Worm (Caenorhabditis elegans) whole organism, dauer: ENCODE data around the gene nspb-8.

Source experiments
- unc-62 ChIP-seq: sonication (generic microtip); optimal IDR thresholded peaks from 2 replicates; lab custom pipeline; 2017; ENCODE audit warnings: missing biosample characterization, missing genetic modification reagents, missing genetic modification characterization

The nspb-8 gene

DNA sequence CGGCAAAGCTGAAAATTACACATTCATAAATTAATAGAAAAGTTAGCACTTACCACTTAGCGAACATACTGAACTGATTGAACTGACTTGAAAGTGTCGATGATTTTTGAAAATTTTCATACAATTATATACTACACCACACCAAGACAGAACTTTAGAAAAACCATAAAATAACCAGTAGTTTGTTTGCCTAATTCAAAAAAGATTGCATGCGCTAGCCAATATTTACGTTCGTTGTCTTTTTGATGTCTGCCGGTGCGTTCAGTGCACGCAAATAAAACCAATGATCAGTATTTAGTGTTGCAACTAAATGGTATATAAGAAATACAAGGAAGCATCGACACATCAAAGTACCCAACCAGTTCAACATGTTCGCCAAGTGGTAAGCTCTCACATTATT lies at the start of gene nspb-8, which contains the start of gene nspb-9:
Gene nspb-8, minus strand, starts transcription at position 101 of the 400 bp plus-strand sequence.
Gene nspb-9, plus strand, starts transcription at position 311 of the 400 bp plus-strand sequence.
- no peak for TF ChIP-seq unc-62

DNA sequence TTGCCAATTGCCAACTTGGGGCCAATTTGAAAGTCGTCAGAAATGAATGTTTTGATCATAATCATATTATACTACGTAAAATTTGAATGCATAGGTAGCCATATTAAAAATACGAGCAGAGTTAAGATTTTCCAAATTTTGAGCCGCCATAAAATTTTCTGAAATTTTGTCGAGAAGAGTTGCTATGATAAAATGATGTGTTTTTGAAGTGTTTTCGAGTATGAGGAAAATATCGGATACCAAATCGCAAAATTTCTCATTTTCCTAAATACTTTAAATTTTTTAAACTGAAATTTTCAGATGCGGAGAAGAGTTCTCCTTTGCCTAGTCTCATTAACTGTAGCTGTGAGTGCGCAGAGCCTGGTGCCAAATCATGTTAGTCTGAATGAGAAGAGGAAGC lies 46.9 kb upstream of the nspb-8 start, which contains the start of gene tag-297:
Gene tag-297, plus strand, starts transcription at position 301 of the 400 bp plus-strand sequence.
- no peak for TF ChIP-seq unc-62

DNA sequence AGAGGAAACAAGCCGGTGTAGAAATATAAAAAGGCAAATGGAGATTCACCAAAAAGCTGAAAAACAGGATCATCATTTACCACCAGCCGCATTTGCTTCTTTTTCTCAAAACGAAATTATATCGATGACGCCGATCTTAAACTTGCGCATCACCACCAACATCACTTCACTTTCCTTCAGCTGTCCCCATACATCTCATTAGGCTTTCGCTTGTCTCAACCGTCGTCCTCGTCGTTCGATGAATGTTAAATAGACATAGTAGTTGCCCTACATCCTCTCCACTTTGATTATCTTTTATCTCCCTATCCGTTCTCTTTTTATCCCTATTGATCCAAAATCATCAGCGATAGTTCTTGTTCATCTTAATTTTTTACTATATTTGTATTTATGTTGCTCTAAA lies 46.4 kb upstream of the nspb-8 start:
- no peak for TF ChIP-seq unc-62

DNA sequence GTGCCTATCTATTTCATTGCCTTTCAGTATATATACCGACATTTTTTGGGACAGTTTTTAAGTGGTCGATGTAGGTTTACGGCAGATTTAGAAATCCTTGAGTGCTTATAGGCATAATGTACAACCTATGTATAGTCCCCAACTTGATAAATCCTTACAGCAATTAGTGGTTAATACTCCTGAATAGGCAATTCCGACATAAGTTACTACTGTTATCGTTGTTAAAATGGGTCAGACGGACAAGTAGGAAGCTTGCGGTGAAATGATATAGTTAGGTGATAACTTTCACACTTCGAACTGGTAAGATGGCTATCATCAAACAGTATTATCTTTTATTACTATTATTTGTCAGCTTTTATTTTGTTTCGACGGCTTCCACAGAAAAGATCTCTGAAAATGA lies 42.3 kb upstream of the nspb-8 start, which contains the start of gene mltn-10:
Gene mltn-10, plus strand, starts transcription at position 301 of the 400 bp plus-strand sequence.
- no peak for TF ChIP-seq unc-62

DNA sequence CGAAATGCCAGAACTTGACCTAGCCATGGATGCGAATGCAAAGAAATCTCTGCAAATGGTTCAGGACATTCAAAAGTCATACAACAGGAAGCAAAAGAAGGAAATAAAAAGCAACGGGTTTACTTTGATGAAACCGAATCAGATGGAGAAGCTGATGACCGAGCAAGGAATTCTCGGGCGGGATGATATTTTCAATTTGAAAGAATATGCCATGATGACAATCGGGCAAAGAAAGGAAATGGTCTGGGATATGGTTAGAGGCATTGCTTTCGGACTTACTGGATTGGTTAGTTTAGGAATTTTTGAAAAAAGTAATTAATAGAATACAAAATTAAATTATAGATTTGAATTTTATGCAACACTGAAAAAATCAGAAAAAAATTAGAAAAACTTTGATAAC lies 40.3 kb upstream of the nspb-8 start:
- no peak for TF ChIP-seq unc-62

DNA sequence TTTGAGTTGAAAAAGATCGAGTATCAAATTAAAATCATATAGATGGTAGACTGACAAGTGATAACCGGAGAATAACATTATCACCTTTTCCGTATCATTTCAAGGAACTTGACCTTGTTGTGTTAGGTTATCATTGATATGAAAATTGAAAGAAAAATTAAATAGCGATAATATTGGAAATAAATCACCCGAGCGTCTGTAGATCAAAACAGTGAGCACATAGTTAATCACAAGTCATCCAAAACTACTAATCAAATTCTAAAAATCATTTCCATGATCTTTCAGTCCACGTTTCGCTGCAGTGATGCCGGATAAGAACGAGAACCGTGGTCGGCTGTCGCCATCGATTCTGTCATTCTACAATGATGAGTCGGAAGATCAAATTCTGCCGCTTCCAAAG lies 39.4 kb upstream of the nspb-8 start:
- TF ChIP-seq unc-62, result no peak

DNA sequence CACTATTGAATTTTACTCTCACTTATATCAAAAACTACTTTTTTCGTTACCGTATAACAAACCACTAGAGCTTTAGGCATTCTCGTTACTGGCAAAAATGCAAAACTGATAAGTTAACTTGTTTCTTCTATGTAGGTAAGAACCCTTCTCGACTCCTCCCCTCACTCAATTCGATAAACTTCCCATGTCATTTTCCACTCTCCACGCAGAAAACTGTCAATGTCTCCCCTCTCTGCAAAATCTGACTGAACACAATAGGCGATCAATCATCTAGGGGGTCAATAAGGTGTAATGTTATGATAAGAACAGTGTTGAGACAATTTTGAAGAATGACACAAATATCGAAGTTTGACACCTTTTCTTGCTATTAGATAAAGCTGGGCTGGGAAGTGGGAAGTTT lies 38.3 kb upstream of the nspb-8 start:
- TF ChIP-seq unc-62, result no peak

DNA sequence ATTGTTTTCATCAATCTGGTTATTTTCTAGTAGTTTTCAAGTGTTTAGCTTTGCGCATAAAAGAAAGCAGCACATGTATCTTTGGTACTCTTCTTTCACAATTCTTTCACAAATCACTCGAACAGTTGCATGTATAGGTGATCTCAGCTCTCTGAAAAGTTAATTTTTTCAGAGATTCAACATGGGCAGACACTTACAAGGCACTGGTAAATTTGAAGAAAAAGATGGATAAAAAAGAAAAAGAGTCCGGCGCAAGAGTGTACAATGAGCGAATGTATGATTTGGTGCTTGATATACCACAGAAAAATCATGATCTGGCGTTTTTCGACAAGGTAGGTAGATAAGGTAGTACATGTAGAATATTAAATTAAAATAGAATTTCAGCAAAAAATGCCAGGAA lies 37.7 kb upstream of the nspb-8 start:
- TF ChIP-seq unc-62, result no peak

DNA sequence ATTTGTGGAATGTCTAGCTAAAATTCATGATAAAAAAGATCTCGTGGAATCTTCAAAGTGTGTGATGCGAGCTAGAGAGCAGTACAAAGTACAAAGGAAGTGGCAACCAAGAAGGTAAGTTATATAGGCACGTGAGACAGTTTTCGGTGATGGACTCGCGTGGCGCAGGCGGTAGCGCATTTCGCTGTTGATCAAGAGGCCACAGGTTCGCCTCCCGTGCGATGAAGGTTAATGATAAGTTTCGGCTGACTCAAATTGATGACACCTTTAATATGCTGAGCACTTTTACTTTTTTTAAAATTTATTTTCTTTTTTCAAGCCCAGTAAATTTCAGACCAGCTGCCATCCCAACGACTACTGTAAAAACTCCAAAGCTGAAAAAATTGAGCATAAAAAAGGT lies 36.5 kb upstream of the nspb-8 start:
- no peak for TF ChIP-seq unc-62

DNA sequence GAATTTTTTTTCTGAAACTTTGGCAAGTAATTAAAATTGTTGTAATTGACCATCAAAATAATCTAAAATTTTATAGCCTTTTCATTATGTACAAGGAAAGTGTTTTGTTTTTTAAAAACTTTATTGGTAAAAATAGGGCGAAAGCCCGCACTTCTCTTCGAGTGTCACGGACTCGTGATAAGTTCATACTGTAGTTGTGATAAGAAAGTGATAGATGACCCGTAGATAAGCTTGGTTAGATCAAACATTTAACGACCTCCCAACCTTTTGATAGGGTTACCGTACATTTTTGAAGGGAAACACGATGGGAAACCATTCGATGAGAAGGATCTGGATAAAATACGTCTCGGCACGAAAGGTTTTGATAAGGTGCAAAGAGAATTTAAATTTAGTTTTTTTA lies 36.0 kb upstream of the nspb-8 start:
- no peak for TF ChIP-seq unc-62

DNA sequence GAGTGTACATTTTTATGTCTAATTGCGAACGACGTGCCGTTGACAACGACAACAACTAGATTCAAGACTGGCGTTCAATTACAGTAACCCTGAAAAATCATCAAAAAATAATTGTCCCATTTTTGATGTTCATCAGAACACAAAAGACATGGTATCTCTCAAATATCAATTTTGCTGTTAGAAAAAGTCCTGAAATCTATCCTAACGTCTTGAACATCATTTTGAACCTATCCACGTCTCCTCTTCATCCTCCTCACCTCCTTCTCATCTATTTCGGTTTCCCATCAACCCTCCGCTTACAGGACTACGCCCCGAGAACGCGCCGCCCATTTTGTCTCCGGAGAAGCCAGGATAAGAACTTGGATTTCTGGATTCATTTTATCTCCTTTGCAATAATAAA lies 35.3 kb upstream of the nspb-8 start, which contains the start of gene mltn-9:
Gene mltn-9, plus strand, starts transcription at position 301 of the 400 bp plus-strand sequence.
- TF ChIP-seq unc-62, result no peak

DNA sequence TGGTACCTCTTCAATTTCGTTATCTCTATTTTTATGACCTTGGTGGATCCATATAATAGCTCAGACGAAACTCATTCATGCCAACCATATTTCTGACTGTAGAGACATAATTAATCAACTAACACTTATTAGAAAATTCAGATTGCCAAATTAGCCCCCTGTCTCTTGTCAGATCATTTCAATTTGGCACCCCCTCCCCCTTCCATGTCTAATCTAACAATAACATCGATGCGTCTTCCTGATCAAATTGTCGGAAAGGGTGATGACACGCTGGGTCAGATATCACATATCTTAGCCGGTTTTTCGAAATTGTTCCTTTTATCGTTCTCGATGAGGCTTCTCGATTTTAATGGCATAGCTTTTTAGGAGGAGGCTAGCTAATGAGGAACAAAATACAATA lies 30.9 kb upstream of the nspb-8 start:
- TF ChIP-seq unc-62, result no peak

DNA sequence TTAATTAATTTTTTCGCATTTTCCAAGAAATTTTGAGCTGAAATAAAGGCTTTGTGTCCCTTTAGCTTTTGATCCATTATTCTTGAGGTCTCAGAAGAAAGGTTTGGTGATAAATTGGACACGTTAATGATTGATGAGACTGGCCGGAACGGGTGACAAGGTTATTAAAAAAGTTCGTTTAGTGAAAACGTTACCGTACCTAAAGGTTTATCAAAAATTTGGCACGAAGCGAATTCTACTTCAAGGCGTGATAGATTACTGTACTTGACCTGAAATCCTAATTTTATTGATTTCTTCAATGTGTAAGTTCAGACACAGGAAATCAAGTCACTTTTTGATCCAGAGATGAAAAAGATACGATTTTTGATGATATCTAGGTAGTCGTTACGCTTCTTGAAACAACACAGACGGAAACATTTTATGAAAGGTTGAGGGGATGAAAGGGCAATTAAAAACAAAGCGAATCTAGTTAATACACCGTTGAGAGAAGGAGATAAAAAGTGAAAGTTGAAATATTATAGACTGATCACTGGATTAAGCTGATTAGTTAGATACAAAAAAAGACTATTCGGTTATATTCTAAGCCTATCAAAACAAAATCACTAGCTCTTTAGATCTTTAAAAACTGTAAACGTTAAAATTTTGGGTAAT lies 30.2 kb upstream of the nspb-8 start:
- TF ChIP-seq unc-62, result no peak

DNA sequence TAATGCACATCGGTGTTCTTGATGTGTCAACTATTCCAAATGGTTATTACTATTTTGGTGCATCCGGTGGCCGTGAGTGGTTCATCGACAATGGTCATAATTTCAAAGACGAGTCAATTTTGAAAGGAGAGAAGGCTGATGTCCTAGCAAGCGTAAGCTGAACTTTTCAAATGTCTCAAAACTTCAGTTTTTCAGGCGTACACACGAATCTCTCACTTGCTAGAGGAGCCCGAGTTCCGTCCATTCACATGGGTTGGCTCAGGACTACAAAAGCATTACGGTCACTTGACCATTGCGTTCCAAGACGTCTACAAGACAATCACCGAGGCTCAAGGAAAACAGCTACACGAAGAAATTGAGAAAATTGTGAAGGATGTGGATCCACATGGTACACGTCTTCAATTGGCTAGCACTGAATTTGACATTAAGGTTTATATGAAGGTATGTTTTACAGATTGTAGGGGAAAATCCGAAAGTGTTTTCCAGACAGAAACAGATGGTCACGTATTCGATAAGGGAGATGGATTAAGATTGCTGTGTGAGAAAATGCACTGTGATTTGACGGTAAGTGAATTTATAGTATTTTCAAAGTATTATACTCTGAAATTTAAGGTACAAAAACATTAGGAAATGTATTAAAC lies 29.0 kb upstream of the nspb-8 start:
- TF ChIP-seq unc-62, result no peak

DNA sequence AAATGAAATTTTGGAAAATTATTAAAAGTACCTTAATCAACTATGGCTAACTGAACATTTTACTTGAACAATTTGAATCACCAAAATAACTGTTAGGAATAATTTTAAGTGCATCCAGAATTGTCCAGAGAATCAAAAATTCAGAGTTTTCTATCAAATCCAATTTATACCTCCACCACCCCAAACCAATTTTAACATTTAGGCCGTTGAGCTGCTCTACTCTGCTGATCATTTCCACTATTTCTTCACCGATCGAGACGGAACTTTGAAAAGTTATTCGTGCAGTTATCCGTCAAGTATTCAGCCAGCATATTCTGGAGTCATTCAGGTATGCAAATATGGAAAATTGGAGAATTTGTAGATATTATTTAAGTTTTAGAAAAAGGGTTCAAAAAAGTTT lies 28.1 kb upstream of the nspb-8 start:
- no peak for TF ChIP-seq unc-62

DNA sequence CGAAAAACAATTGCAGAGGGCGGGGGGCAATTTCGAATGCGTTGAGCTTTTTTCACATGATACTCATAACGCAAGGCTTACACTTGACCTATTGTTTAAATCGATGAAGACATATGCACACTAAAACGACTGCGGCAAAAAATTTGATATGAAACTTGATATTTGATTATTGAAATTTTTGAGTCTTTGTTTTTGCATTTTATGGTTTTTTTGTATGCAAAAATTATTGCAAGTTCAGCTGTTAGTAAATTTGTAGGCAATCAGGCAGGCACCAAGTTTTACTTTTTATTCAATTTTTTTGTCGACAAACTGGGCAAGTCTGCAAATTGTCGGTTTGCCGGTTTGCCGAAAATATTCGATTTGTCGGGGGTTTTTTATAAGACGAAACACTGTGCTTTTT lies 25.7 kb upstream of the nspb-8 start, which contains the start of gene arl-3:
Gene arl-3, plus strand, starts transcription at position 301 of the 400 bp plus-strand sequence.
- TF ChIP-seq unc-62, result no peak

DNA sequence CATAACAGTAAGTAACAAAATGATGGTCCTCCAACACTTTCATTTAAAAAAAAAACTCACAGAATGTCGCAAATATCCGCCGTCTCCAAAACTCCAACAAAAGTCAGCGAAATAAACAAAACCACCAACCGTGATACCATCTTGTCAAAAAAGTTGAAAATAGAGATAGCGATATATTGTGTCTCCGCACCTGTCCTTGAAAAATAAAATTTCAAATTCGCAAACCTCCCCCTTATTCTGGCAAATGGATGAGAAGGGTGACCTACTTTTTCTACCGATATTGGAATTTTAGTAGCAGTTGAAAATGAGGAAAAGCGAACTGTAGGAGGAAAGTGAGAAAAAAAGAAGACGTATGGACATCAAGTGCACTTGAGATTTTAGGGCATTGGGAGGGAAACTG lies 25.0 kb upstream of the nspb-8 start, which contains the start of gene F19H8.2:
Gene F19H8.2, minus strand, starts transcription at position 391 of the 400 bp plus-strand sequence.
- no peak for TF ChIP-seq unc-62

DNA sequence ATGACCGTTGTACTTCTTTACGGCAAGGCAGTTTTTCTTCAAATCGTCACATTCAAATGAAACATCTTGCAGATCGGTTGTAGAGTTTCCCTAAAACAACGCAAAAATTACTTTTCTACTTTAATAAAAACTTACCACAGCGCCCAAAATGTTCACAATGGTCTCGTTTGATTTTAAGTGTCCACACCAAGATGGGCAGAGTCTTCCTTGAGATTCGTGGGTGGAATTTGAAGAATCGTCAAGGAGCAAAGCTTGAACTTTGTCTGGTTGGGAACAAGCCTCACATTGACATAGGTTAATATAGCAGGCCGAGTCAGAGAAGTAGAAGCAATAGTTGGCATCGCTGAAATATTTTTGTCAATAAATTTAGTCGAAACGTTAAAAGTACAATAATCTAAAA lies 24.6 kb upstream of the nspb-8 start:
- no peak for TF ChIP-seq unc-62
